Worm (Caenorhabditis elegans): ENCODE results near the gene egl-10.
A peak's percentile ranks its signal among the peaks of the same experiment; 100 is the strongest.

The egl-10 gene

DNA sequence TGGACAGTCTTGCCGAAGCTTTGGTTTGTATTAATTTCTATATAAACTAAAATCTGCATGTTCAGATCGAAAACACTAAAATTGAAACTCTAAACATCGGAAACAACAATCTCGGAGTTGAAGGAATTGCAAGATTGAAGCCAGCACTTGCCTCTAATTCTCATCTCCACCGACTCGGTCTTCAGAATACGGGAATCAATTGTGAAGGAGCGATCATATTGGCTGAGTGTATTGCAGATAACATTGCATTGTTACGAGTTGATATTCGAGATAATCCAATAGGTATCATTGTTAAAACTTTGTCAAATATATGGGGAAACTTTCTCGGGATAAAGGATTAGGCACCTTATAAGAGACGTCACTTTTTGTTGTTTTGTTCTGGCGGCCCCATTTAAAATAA, 7.5 kb upstream of the egl-10 start:
- no peak for TF ChIP-seq him-1 (tag; optimal IDR thresholded peaks at IDR 0.05)
- TF ChIP-seq dao-5 (tag; optimal IDR thresholded peaks at IDR 0.05): no peak
- no peak for TF ChIP-seq W03F9.2 (tag; optimal IDR thresholded peaks at IDR 0.05)

ce11 chrV:12468363-12468762, 5.6 kb upstream of the egl-10 start, which contains the start of gene F28C1.3:
Gene F28C1.3, plus strand, starts transcription at chrV:12468663.
- TF ChIP-seq him-1 (tag; optimal IDR thresholded peaks at IDR 0.05) (no peak), dao-5 (tag; optimal IDR thresholded peaks at IDR 0.05) (no peak), W03F9.2 (tag; optimal IDR thresholded peaks at IDR 0.05) (no peak)

ce11 chrV:12467755-12468154, 4.9 kb upstream of the egl-10 start:
- TF ChIP-seq him-1 (tag; optimal IDR thresholded peaks at IDR 0.05): no peak
- peak; percentile 30 for TF ChIP-seq W03F9.2 (tag; optimal IDR thresholded peaks at IDR 0.05)

ce11 chrV:12466653-12467052, 3.8 kb upstream of the egl-10 start:
- TF ChIP-seq him-1 (tag; optimal IDR thresholded peaks at IDR 0.05) (no peak), dao-5 (tag; optimal IDR thresholded peaks at IDR 0.05) (no peak)

DNA sequence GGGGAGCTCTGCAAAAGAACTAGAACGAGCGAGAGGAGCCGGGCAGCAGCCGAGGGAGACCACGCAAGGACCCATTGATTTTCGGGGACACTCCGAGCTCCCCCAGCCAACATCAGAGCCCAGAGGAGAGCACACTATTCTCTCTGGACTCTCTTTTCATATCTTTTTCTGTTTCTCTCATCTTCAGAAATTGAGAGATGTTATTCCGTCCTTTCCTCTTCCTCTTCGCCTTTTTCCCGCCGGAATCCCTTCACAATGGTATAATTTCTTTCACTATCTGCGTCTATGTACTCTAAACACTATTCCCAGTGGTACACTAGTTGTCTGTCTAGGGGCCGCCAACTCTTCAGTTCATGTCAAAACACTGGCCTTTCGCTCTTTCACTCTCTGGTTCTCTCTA, 2.6 kb upstream of the egl-10 start:
- TF ChIP-seq dao-5 (tag; optimal IDR thresholded peaks at IDR 0.05) (no peak), him-1 (tag; optimal IDR thresholded peaks at IDR 0.05) (peak; percentile 52)

DNA sequence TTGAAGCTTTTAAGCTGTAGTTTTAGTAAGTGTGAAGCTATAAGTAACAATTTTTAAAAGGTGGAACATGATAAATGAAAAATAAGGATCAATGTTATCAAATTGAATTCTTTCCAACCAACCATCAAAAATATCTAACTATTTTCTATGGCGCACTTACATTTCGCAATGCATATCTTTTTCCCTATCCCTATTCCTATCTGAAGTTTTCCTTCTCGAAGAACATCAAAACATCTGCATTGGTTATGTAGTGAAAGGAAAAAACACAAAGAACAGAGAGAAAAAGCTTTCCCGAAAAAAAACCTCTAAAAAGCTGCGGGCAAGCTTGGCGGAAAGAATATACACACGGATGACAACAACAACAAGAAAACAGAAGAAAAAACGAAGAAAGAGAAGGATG, 2.2 kb downstream of the egl-10 start:
- TF ChIP-seq W03F9.2 (tag; optimal IDR thresholded peaks at IDR 0.05) (no peak), dao-5 (tag; optimal IDR thresholded peaks at IDR 0.05) (no peak), him-1 (tag; optimal IDR thresholded peaks at IDR 0.05) (no peak)

ce11 chrV:12455695-12456094, 7.1 kb downstream of the egl-10 start:
- TF ChIP-seq W03F9.2 (tag; optimal IDR thresholded peaks at IDR 0.05): no peak
- no peak for TF ChIP-seq dao-5 (tag; optimal IDR thresholded peaks at IDR 0.05)
- peak; percentile 12 for TF ChIP-seq him-1 (tag; optimal IDR thresholded peaks at IDR 0.05)

DNA sequence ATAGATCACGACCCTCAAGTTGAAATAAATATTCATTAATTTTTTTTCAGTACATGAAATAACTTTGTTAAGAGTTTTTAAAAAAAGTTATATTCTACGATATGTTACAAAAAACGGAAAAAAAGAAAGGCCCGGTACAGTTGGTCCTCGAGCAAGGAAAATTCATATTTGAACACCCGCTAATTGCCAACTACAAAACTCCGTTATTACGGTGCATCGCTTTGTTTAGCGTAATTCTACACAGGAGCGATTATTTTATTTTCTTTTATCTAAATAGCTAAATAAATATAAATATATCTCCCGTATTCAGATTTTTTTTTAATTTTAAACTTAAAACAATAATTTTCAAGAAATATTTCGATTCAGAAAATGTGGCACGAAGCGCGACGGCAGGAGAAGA, 12.4 kb downstream of the egl-10 start, which contains the start of gene F28C1.1:
F28C1.1 (plus strand) TSS at position 365 of the 400 bp plus-strand sequence.
- TF ChIP-seq him-1 (tag; optimal IDR thresholded peaks at IDR 0.05) (no peak), W03F9.2 (tag; optimal IDR thresholded peaks at IDR 0.05) (no peak), dao-5 (tag; optimal IDR thresholded peaks at IDR 0.05) (no peak)

DNA sequence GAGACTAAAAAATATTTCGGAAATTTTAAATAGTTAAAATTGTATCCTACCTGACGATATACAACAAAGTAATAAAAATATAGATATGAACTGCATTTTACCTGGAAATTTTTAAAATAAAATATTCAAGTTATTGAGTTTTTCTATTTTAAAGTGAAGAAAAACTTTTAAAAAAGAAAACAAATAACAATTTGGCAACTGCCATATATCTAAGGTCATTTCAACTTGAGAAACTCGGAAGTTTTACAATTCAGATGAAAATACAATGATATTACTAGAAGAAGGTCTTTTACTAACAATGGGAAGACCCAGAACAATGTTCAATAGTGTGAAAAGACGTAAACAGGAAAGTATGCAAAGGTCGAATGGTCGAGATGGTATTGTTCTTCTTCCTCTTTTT, 12.9 kb downstream of the egl-10 start, which contains the start of gene C54D10.10:
C54D10.10 (minus strand) TSS at position 101 of the 400 bp plus-strand sequence.
- no peak for TF ChIP-seq W03F9.2 (tag; optimal IDR thresholded peaks at IDR 0.05)
- no peak for TF ChIP-seq dao-5 (tag; optimal IDR thresholded peaks at IDR 0.05)

- TF ChIP-seq W03F9.2 (tag; optimal IDR thresholded peaks at IDR 0.05) (no peak), him-1 (tag; optimal IDR thresholded peaks at IDR 0.05) (no peak), dao-5 (tag; optimal IDR thresholded peaks at IDR 0.05) (no peak)
Observed at ce11 chrV:12446895-12447294, 15.9 kb downstream of the egl-10 start, which contains the start of the genes pals-38 and C54D10.9. Gene pals-38, minus strand, starts transcription at chrV:12446995. Gene C54D10.9, plus strand, starts transcription at chrV:12447153.

ce11 chrV:12443754-12444153, 19.1 kb downstream of the egl-10 start, which contains the start of gene pals-39:
Gene pals-39, minus strand, starts transcription at chrV:12443854.
- TF ChIP-seq him-1 (tag; optimal IDR thresholded peaks at IDR 0.05) (no peak), dao-5 (tag; optimal IDR thresholded peaks at IDR 0.05) (no peak), W03F9.2 (tag; optimal IDR thresholded peaks at IDR 0.05) (no peak)

DNA sequence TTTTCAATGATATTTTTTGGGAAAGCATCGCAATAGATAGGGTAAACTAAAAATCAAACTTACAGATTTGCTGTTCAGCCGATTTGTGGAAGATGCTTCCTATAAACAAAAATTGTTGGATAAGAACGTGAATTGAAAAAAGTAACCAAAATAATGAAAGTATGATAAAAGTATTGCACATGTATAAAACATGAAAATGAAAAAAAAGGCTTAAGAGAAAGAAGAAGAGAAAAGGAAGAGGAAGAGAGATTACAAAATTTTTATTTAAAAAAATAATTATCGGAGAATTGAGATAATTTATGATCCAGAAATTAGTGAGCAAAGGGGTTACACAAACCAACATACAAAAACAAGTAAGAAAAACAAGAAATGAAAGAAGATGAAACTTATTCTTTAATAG, 21.4 kb downstream of the egl-10 start, which contains the start of gene pals-37:
pals-37 (minus strand) TSS at position 101 of the 400 bp plus-strand sequence.
- TF ChIP-seq W03F9.2 (tag; optimal IDR thresholded peaks at IDR 0.05) (no peak), him-1 (tag; optimal IDR thresholded peaks at IDR 0.05) (no peak), dao-5 (tag; optimal IDR thresholded peaks at IDR 0.05) (no peak)

DNA sequence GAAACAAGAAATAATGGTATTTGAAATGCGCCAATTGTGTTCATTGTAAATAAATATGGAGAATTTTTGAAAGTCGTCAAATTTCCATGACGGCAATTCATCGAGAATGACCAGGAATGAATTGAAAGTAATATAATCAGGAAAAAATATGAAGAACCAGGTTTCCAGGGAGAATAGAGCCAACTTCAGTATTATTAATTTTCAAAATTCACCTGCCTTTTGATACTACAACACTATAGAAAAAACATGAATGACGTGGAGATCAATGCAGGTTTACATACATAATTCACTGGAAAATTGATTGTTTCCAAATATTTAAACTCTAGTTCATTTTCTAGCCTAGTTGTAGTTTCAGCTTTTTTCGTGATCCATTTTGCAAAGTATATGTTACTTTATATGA, 29.1 kb downstream of the egl-10 start, which contains the start of gene srh-25:
srh-25 (minus strand) TSS at position 101 of the 400 bp plus-strand sequence.
- TF ChIP-seq him-1 (tag; optimal IDR thresholded peaks at IDR 0.05): no peak
- no peak for TF ChIP-seq W03F9.2 (tag; optimal IDR thresholded peaks at IDR 0.05)
- no peak for TF ChIP-seq dao-5 (tag; optimal IDR thresholded peaks at IDR 0.05)

DNA sequence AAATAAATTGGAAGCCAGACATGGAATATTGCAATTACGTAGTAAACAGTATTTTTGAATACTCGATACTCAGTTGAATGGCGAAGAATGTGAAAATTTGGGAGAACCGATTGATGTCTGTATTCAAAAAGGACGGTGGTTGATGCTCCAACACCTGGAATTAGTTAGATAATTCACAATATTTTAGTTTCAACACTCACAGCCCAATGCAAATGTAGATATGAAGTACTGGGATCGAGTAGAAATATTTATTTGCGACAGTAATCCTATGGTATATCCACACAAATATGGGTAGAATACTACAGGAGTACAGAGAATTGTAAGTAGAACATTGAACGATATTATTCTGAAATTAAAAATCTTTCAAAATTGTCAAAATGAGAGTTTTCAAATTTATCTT, 29.7 kb downstream of the egl-10 start:
- no peak for TF ChIP-seq dao-5 (tag; optimal IDR thresholded peaks at IDR 0.05)
- TF ChIP-seq W03F9.2 (tag; optimal IDR thresholded peaks at IDR 0.05): no peak
- no peak for TF ChIP-seq him-1 (tag; optimal IDR thresholded peaks at IDR 0.05)

- TF ChIP-seq him-1 (tag; optimal IDR thresholded peaks at IDR 0.05) (no peak), dao-5 (tag; optimal IDR thresholded peaks at IDR 0.05) (no peak), W03F9.2 (tag; optimal IDR thresholded peaks at IDR 0.05) (no peak)
Observed at ce11 chrV:12432111-12432510, 30.7 kb downstream of the egl-10 start, which contains the start of gene C54D10.13. Gene C54D10.13, minus strand, starts transcription at chrV:12432289.

Data from whole organism, L4/young adult.